Fruit fly (Drosophila melanogaster): ENCODE results near the gene CG17328.

CG17328 gene

DNA sequence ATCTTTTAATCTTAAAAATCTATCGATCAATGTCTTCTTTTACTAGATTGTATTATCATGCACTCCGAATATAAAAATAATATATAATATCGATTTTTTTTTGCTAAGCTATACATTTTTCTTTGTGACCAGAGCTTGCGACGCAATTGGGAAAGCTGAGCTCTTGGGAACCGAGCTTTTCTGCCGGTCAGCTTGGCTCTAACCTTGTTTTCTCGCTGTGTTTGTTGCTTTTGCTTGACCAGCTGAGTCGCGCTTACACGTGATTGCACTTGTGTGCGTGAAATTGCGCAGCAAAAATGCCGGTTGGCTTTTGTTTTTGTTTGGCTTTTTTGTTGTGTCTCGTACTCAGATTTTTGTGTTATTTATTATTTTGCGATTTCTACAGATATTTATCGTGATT, 26.3 kb upstream of the CG17328 start:
- no peak for TF ChIP-seq CG5204 (GFP tag; optimal IDR thresholded peaks at IDR 0.05)
- TF ChIP-seq CG33017 (tag; optimal IDR thresholded peaks at IDR 0.05), result peak; percentile 1
- peak; percentile 6 for TF ChIP-seq Mnt (GFP tag; optimal IDR thresholded peaks at IDR 0.05)
- TF ChIP-seq tj (GFP tag; optimal IDR thresholded peaks at IDR 0.05), result peak; percentile 92
- peak; percentile 31 for TF ChIP-seq cic (GFP tag; optimal IDR thresholded peaks at IDR 0.05)
- peak; percentile 53 for TF ChIP-seq kay (GFP tag; ENCODE audit: borderline replicate concordance)

DNA sequence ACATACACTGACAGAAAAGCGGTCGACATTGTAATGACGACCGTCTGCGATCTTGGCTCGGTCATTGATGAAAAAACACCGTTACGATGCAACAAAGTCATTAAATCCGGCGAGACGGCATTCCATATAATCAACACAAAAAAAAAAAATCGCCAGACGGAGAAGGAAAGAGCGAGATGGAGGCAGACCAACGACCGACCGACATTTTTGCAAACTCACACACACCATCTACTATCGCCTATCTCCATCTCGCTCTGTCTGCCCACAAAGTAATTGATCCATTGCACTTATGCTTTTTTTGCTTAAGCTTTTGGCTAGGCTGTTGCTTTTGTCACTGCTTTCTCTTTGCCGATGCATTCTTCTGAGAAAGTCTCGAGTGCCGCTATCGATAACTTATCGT, 25.6 kb upstream of the CG17328 start:
- TF ChIP-seq tj (GFP tag; optimal IDR thresholded peaks at IDR 0.05), result peak; percentile 70
- peak; percentile 5 for TF ChIP-seq cic (GFP tag; optimal IDR thresholded peaks at IDR 0.05)
- TF ChIP-seq bab1 (GFP tag; optimal IDR thresholded peaks at IDR 0.05), result no peak
- TF ChIP-seq Clk (GFP tag; optimal IDR thresholded peaks at IDR 0.05), result no peak
- no peak for TF ChIP-seq CG5204 (GFP tag; optimal IDR thresholded peaks at IDR 0.05)
- no peak for TF ChIP-seq CG7045 (GFP tag; optimal IDR thresholded peaks at IDR 0.05)
- no peak for TF ChIP-seq toe (GFP tag; optimal IDR thresholded peaks at IDR 0.05)
- no peak for TF ChIP-seq Crg-1 (GFP tag; optimal IDR thresholded peaks at IDR 0.05)
- TF ChIP-seq Mnt (GFP tag; optimal IDR thresholded peaks at IDR 0.05), result no peak
- no peak for TF ChIP-seq CG33017 (tag; optimal IDR thresholded peaks at IDR 0.05)
- TF ChIP-seq ovo (GFP tag; optimal IDR thresholded peaks at IDR 0.05), result peak; percentile 24
- no peak for TF ChIP-seq CG11617 (GFP tag; optimal IDR thresholded peaks at IDR 0.05)
- TF ChIP-seq CG7101 (tag; optimal IDR thresholded peaks at IDR 0.05), result no peak
- TF ChIP-seq CG12768 (GFP tag; optimal IDR thresholded peaks at IDR 0.05), result no peak
- peak; percentile 14 for TF ChIP-seq pad (GFP tag; optimal IDR thresholded peaks at IDR 0.05)
- TF ChIP-seq CG1620 (GFP tag; optimal IDR thresholded peaks at IDR 0.05), result no peak
- TF ChIP-seq CG14711 (tag; optimal IDR thresholded peaks at IDR 0.05), result no peak
- no peak for TF ChIP-seq cnc (optimal IDR thresholded peaks at IDR 0.05)
- TF ChIP-seq kay (GFP tag; ENCODE audit: borderline replicate concordance), result no peak
- no peak for TF ChIP-seq Hr96 (GFP tag; optimal IDR thresholded peaks at IDR 0.05)

DNA sequence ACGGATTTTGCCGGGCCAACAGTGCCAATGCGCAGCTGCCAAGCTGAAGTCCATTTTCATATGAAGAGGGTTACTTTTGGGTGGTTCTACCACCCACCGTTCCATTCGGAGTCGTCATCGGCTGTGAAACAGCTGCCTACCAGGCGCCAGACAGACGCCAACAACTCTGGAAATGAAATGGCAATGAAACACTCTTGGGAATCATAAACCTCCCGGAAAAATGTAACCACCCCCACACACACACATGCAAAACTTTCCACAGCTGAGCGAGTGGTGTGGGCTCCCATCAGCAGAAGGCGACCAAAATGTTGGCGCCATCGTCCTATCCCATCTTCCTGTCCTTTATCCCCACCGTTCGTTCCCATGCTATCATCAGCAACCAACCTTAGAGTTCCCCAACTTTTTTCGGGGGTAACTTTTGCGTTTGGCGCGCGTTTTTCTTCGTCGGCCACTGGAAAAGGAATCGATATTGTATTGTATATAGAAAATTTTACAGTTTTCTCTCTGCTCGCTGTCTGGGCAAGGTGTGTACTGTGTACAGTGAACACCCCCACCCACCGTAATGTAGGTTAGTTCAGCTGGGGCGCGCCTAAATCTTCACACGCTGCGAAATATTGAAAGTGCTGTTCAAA, 24.4 kb upstream of the CG17328 start:
- TF ChIP-seq ovo (GFP tag; optimal IDR thresholded peaks at IDR 0.05), result no peak
- no peak for TF ChIP-seq CG33017 (tag; optimal IDR thresholded peaks at IDR 0.05)
- no peak for TF ChIP-seq tj (GFP tag; optimal IDR thresholded peaks at IDR 0.05)
- TF ChIP-seq cnc (optimal IDR thresholded peaks at IDR 0.05), result no peak
- no peak for TF ChIP-seq pad (GFP tag; optimal IDR thresholded peaks at IDR 0.05)
- TF ChIP-seq CG11617 (GFP tag; optimal IDR thresholded peaks at IDR 0.05), result no peak

DNA sequence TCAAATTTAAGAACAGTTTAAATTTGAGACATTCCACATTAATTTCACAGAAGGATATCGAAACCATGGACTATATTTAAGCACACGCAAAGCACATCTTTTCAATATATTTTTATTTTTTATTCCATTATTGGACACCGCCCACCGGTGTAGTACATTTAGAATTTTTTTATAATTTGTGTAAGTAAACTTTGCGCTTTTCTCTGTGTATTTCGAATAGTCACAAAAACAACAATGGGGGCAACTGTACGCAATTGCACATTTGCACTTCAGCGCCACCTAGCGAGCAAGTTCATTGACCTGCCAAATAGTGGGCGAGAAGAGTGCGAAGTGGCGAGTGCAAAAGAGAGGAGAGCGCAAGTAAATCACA, 23.9 kb upstream of the CG17328 start:
- peak; percentile 15 for TF ChIP-seq pad (GFP tag; optimal IDR thresholded peaks at IDR 0.05)
- TF ChIP-seq Clk (GFP tag; optimal IDR thresholded peaks at IDR 0.05), result peak; percentile 30
- peak; percentile 24 for TF ChIP-seq tj (GFP tag; optimal IDR thresholded peaks at IDR 0.05)
- peak; percentile 7 for TF ChIP-seq CG7045 (GFP tag; optimal IDR thresholded peaks at IDR 0.05)
- TF ChIP-seq CG5204 (GFP tag; optimal IDR thresholded peaks at IDR 0.05), result peak; percentile 31
- no peak for TF ChIP-seq CG33017 (tag; optimal IDR thresholded peaks at IDR 0.05)
- no peak for TF ChIP-seq Mnt (GFP tag; optimal IDR thresholded peaks at IDR 0.05)
- TF ChIP-seq CG11617 (GFP tag; optimal IDR thresholded peaks at IDR 0.05), result peak; percentile 30
- TF ChIP-seq cnc (optimal IDR thresholded peaks at IDR 0.05), result no peak
- TF ChIP-seq CG7101 (tag; optimal IDR thresholded peaks at IDR 0.05), result peak; percentile 26
- TF ChIP-seq CG14711 (tag; optimal IDR thresholded peaks at IDR 0.05), result peak; percentile 2

DNA sequence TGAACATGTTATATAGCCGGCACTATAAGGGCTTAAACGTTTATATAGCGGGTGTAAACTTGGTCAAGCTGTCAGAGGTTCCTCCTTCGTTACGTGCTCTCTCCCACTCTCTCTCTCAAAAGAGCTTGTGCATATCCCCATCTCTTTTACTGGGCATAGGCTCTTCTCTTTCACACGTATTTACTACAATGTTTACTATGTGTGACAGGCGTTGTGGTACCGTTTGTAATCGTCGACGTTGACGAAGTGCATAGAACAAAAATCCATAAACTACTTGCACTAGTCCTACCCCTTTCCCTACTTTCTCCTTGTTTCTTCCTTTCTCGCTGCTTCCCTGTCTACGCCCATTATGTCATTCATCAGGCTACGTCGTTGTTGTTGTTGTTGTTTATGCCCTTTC, 22.9 kb upstream of the CG17328 start:
- TF ChIP-seq ovo (GFP tag; optimal IDR thresholded peaks at IDR 0.05), result no peak
- TF ChIP-seq Clk (GFP tag; optimal IDR thresholded peaks at IDR 0.05), result no peak
- no peak for TF ChIP-seq CG5204 (GFP tag; optimal IDR thresholded peaks at IDR 0.05)
- TF ChIP-seq CG12768 (GFP tag; optimal IDR thresholded peaks at IDR 0.05), result no peak
- peak; percentile 27 for TF ChIP-seq pad (GFP tag; optimal IDR thresholded peaks at IDR 0.05)
- no peak for TF ChIP-seq tj (GFP tag; optimal IDR thresholded peaks at IDR 0.05)
- no peak for TF ChIP-seq CG11617 (GFP tag; optimal IDR thresholded peaks at IDR 0.05)
- TF ChIP-seq CG7101 (tag; optimal IDR thresholded peaks at IDR 0.05), result peak; percentile 24
- no peak for TF ChIP-seq CG14711 (tag; optimal IDR thresholded peaks at IDR 0.05)
- TF ChIP-seq toe (GFP tag; optimal IDR thresholded peaks at IDR 0.05), result no peak
- no peak for TF ChIP-seq CG33017 (tag; optimal IDR thresholded peaks at IDR 0.05)
- TF ChIP-seq cic (GFP tag; optimal IDR thresholded peaks at IDR 0.05), result peak; percentile 74
- no peak for TF ChIP-seq kay (GFP tag; ENCODE audit: borderline replicate concordance)
- no peak for TF ChIP-seq CG7045 (GFP tag; optimal IDR thresholded peaks at IDR 0.05)
- TF ChIP-seq cnc (optimal IDR thresholded peaks at IDR 0.05), result no peak

DNA sequence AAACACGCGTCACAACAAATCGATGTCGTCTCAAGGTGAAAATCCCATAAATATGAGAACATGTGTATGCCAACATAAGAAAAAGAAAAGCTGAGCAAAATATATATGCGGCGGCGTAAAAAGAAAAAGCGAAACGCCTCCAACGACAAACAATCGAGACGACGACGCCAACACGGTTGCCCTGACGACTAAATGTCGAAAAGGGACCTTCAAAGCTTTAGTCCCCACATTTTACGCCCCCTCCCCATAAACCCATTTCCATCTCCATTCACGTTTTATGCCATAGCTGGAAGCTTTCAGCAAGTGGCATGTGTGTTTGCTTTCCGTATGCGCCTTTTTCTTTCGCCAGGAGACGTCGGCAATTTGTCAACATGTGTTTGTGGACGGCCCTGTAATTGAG, 21.8 kb upstream of the CG17328 start:
- no peak for TF ChIP-seq bab1 (GFP tag; optimal IDR thresholded peaks at IDR 0.05)
- TF ChIP-seq CG5204 (GFP tag; optimal IDR thresholded peaks at IDR 0.05), result no peak
- TF ChIP-seq CG14711 (tag; optimal IDR thresholded peaks at IDR 0.05), result no peak
- no peak for TF ChIP-seq Hr96 (GFP tag; optimal IDR thresholded peaks at IDR 0.05)
- no peak for TF ChIP-seq Crg-1 (GFP tag; optimal IDR thresholded peaks at IDR 0.05)
- no peak for TF ChIP-seq Clk (GFP tag; optimal IDR thresholded peaks at IDR 0.05)
- no peak for TF ChIP-seq CG7045 (GFP tag; optimal IDR thresholded peaks at IDR 0.05)
- TF ChIP-seq tj (GFP tag; optimal IDR thresholded peaks at IDR 0.05), result no peak
- no peak for TF ChIP-seq CG1620 (GFP tag; optimal IDR thresholded peaks at IDR 0.05)

DNA sequence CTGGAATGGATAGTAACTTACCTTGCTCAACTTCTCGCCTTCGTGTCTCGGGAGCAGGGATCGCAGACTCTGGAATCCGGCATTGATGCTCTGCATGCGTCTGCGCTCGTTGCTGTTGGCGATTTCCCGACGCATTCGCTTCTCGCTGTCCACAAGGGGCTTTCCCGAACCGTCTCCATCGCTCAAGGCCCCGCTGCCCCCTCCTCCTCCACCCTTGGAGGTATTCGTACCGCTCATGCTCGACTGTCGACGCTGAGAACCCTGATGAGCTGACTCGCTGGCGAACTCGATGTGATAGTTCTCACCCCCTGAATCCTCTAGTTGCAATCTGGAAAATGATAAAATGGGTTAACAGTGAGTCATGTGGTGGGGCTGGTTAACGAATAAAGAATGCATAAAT, 20.9 kb upstream of the CG17328 start:
- TF ChIP-seq toe (GFP tag; optimal IDR thresholded peaks at IDR 0.05), result no peak
- no peak for TF ChIP-seq Crg-1 (GFP tag; optimal IDR thresholded peaks at IDR 0.05)
- no peak for TF ChIP-seq Clk (GFP tag; optimal IDR thresholded peaks at IDR 0.05)
- no peak for TF ChIP-seq CG7045 (GFP tag; optimal IDR thresholded peaks at IDR 0.05)
- no peak for TF ChIP-seq CG12768 (GFP tag; optimal IDR thresholded peaks at IDR 0.05)
- no peak for TF ChIP-seq CG1620 (GFP tag; optimal IDR thresholded peaks at IDR 0.05)
- no peak for TF ChIP-seq kay (GFP tag; ENCODE audit: borderline replicate concordance)
- no peak for TF ChIP-seq cnc (optimal IDR thresholded peaks at IDR 0.05)
- TF ChIP-seq pad (GFP tag; optimal IDR thresholded peaks at IDR 0.05), result no peak
- TF ChIP-seq CG5204 (GFP tag; optimal IDR thresholded peaks at IDR 0.05), result no peak

All from whole organism, adult.